Worm (Caenorhabditis elegans) whole organism, L3 larva: ENCODE data around the gene F07B10.7.

Experiments used
- ceh-9 ChIP-seq: sonication (generic microtip); optimal IDR thresholded peaks from 2 replicates; lab custom pipeline; 2018; ENCODE audit warnings: missing biosample characterization, missing genetic modification characterization
- lin-39 ChIP-seq: fragments of 150-350 bp; optimal IDR thresholded peaks from 2 replicates; lab custom pipeline; 2018; ENCODE audit warnings: missing biosample characterization, missing genetic modification reagents, missing genetic modification characterization
- nfya-1 ChIP-seq: sonication (generic microtip); optimal IDR thresholded peaks from 2 replicates; lab custom pipeline; 2017; ENCODE audit warnings: missing genetic modification characterization, mild to moderate bottlenecking, missing compliant biosample characterization, antibody characterized with exemption, moderate library complexity; ENCODE audit not compliant: insufficient read depth
- nhr-11 ChIP-seq: fragments of 150-350 bp; optimal IDR thresholded peaks from 2 replicates; lab custom pipeline; 2014; ENCODE audit warnings: missing biosample characterization, missing genetic modification characterization
- pha-4 ChIP-seq: fragments of 150-350 bp; optimal IDR thresholded peaks from 2 replicates; lab custom pipeline; 2014; ENCODE audit warnings: missing biosample characterization, missing genetic modification reagents, missing genetic modification characterization

ce11 chrV:11247846-11248245 is 12.7 kb downstream of the F07B10.7 start, which contains the start of gene mam-4:
- TF ChIP-seq ceh-9 (tag; lab: Kevin White, UChicago) (no peak), pha-4 (no peak), nfya-1 (no peak), lin-39 (no peak), nhr-11 (tag; lab: Kevin White, UChicago) (no peak)
